Fruit fly (Drosophila melanogaster) Kc167 (cell line): ENCODE data around the gene Alp9.

Experiments
- insv ChIP-seq: fragments of >200 bp; optimal IDR thresholded peaks from 3 replicates; lab custom pipeline; 2018; ENCODE audit warnings: missing external identifiers
- psq ChIP-seq: fragments of >200 bp; optimal IDR thresholded peaks from 2 replicates; lab custom pipeline; 2017; ENCODE audit warnings: missing external identifiers
- ttk ChIP-seq: sonication (Bioruptor generic); optimal IDR thresholded peaks from 2 replicates; lab custom pipeline; 2017; ENCODE audit warnings: missing external identifiers

DNA sequence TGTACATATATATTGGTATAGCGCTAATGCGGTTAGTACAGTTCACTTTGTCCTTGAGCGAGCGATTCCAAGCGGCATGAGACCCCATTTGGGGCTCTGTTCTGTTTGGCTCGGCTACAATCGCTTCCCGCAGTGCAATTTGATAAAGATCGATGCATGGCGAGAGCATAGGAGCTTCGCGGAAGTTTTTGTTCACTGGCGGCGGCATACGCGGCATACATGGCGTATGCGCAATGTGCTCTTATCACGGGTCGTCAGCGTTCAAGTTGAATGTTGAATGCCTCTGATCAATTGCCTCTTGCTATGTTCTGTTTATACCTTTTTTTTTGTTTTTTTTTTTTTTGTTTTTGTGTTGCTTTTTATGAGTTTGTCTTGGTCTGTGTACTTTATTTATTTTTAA is 45.8 kb downstream of the Alp9 start:
- TF ChIP-seq ttk (no peak), insv (lab: Kevin White, UChicago) (no peak), psq (lab: Kevin White, UChicago) (no peak)
